Fruit fly (Drosophila melanogaster) whole organism, embryonic: ENCODE measurements around the gene MESR3.

Experiments used
- BtbVII ChIP-seq: fragments of 200-800 bp; sonication (Bioruptor generic); optimal IDR thresholded peaks from 3 replicates; lab custom pipeline; 2017; ENCODE audit warnings: missing biosample characterization, mild to moderate bottlenecking, missing genetic modification characterization
- Bteb2 ChIP-seq: fragments of 200-800 bp; sonication (Bioruptor generic); optimal IDR thresholded peaks from 2 replicates; lab custom pipeline; 2016; ENCODE audit warnings: missing biosample characterization, missing genetic modification characterization
- CG10209 ChIP-seq: fragments of 200-800 bp; sonication (Bioruptor generic); optimal IDR thresholded peaks from 3 replicates; lab custom pipeline; 2017; ENCODE audit warnings: missing biosample characterization, mild to moderate bottlenecking, missing genetic modification characterization, missing genetic modification reagents
- CG1024 ChIP-seq: fragments of 200-800 bp; sonication (Bioruptor generic); IDR thresholded peaks from 2 replicates; pipeline ENCODE4 v1.3.6; 2022; ENCODE audit warnings: missing biosample characterization, missing genetic modification characterization
- CG10431 ChIP-seq: fragments of 200-800 bp; sonication (Bioruptor generic); optimal IDR thresholded peaks from 3 replicates; lab custom pipeline; 2018; ENCODE audit warnings: missing biosample characterization, mild to moderate bottlenecking, missing genetic modification characterization
- CG10654 ChIP-seq: fragments of 200-800 bp; sonication (Bioruptor generic); optimal IDR thresholded peaks from 2 replicates; lab custom pipeline; 2016; ENCODE audit warnings: missing biosample characterization, missing genetic modification characterization
- CG11093 ChIP-seq: fragments of 200-800 bp; sonication (Bioruptor generic); IDR thresholded peaks from 3 replicates; pipeline ENCODE4 v1.3.6; 2022; ENCODE audit warnings: missing biosample characterization, missing genetic modification characterization
- CG12155 ChIP-seq: fragments of 200-800 bp; sonication (Bioruptor generic); optimal IDR thresholded peaks from 3 replicates; lab custom pipeline; 2016; ENCODE audit warnings: missing biosample characterization, missing genetic modification characterization
- CG15269 ChIP-seq: fragments of 200-800 bp; sonication (Bioruptor generic); optimal IDR thresholded peaks from 2 replicates; lab custom pipeline; 2018; ENCODE audit warnings: missing biosample characterization, mild to moderate bottlenecking, missing genetic modification characterization, moderate library complexity
- CG1603 ChIP-seq: fragments of 200-800 bp; sonication (Bioruptor generic); optimal IDR thresholded peaks from 2 replicates; lab custom pipeline; 2019; ENCODE audit warnings: missing biosample characterization, mild to moderate bottlenecking, missing genetic modification characterization, moderate library complexity
- CG16813 ChIP-seq: fragments of 200-800 bp; sonication (Bioruptor generic); IDR thresholded peaks from 3 replicates; pipeline ENCODE4 v1.3.6; 2022; ENCODE audit warnings: missing biosample characterization, missing genetic modification characterization; ENCODE audit not compliant: partially characterized antibody
- CG17612 ChIP-seq: fragments of 200-800 bp; sonication (Bioruptor generic); IDR thresholded peaks from 2 replicates; pipeline ENCODE4 v1.3.6; 2022; ENCODE audit warnings: missing biosample characterization, missing genetic modification characterization
- CG18262 ChIP-seq: fragments of 200-800 bp; optimal IDR thresholded peaks from 3 replicates; lab custom pipeline; 2019; ENCODE audit warnings: missing biosample characterization, mild to moderate bottlenecking, missing genetic modification characterization, moderate library complexity
- CG18476 ChIP-seq: fragments of 200-800 bp; sonication (Bioruptor generic); optimal IDR thresholded peaks from 2 replicates; lab custom pipeline; 2016; ENCODE audit warnings: missing biosample characterization, mild to moderate bottlenecking, missing genetic modification characterization
- CG2889 ChIP-seq: fragments of 200-800 bp; sonication (Bioruptor generic); IDR thresholded peaks from 3 replicates; pipeline ENCODE4 v1.3.6; 2022; ENCODE audit warnings: missing biosample characterization, missing genetic modification characterization
- CG32767 ChIP-seq: fragments of 200-800 bp; sonication (Bioruptor generic); IDR thresholded peaks from 2 replicates; pipeline ENCODE4 v1.3.6; 2022; ENCODE audit warnings: missing biosample characterization, missing genetic modification characterization
- CG7786 ChIP-seq: fragments of 200-800 bp; sonication (Bioruptor generic); optimal IDR thresholded peaks from 2 replicates; lab custom pipeline; 2016; ENCODE audit warnings: missing biosample characterization, missing genetic modification characterization
- CG9727 ChIP-seq: fragments of 200-800 bp; sonication (Bioruptor generic); optimal IDR thresholded peaks from 3 replicates; lab custom pipeline; 2017; ENCODE audit warnings: missing biosample characterization, mild to moderate bottlenecking, missing genetic modification characterization
- CG9797 ChIP-seq: fragments of 200-800 bp; sonication (Bioruptor generic); optimal IDR thresholded peaks from 3 replicates; lab custom pipeline; 2018; ENCODE audit warnings: missing biosample characterization, mild to moderate bottlenecking, missing genetic modification characterization
- CTCF ChIP-seq: fragments of 200-800 bp; sonication (Bioruptor generic); optimal IDR thresholded peaks from 2 replicates; lab custom pipeline; 2017; ENCODE audit warnings: missing biosample characterization, mild to moderate bottlenecking, missing genetic modification characterization, moderate library complexity
- Chrac-16 ChIP-seq: fragments of 200-800 bp; sonication (Bioruptor generic); optimal IDR thresholded peaks from 3 replicates; lab custom pipeline; 2016; ENCODE audit warnings: missing biosample characterization, missing genetic modification characterization
- Dad ChIP-seq: fragments of 200-800 bp; sonication (Bioruptor generic); optimal IDR thresholded peaks from 3 replicates; lab custom pipeline; 2016; ENCODE audit warnings: missing biosample characterization, missing genetic modification characterization
- Eip74EF ChIP-seq, 2 experiments: fragments of 200-800 bp in 1 of 2; fragments of >200 bp in 1 of 2; sonication (Bioruptor generic) in 1 of 2; optimal IDR thresholded peaks; 2 replicates each; lab custom pipeline; 2017 to 2019; ENCODE audit warnings: missing biosample characterization in 2 of 2, missing genetic modification characterization in 2 of 2, mild to moderate bottlenecking in 1 of 2, moderate library complexity in 1 of 2
- Hr51 ChIP-seq, 2 experiments: fragments of 200-800 bp; sonication (Bioruptor generic); optimal IDR thresholded peaks; 2 replicates in 1 of 2; 3 replicates in 1 of 2; lab custom pipeline; 2016 to 2018; ENCODE audit warnings: missing biosample characterization in 2 of 2, missing genetic modification characterization in 2 of 2, mild to moderate bottlenecking in 1 of 2, moderate library complexity in 1 of 2
- Hsf ChIP-seq: fragments of 200-800 bp; sonication (Bioruptor generic); optimal IDR thresholded peaks from 3 replicates; lab custom pipeline; 2016; ENCODE audit warnings: missing biosample characterization, missing genetic modification characterization
- NC2α ChIP-seq: fragments of 200-800 bp; sonication (Bioruptor generic); optimal IDR thresholded peaks from 2 replicates; lab custom pipeline; 2016; ENCODE audit warnings: missing biosample characterization, missing genetic modification characterization
- PHDP ChIP-seq: fragments of 200-800 bp; sonication (Bioruptor generic); optimal IDR thresholded peaks from 3 replicates; lab custom pipeline; 2018; ENCODE audit warnings: missing biosample characterization, mild to moderate bottlenecking, missing genetic modification characterization, moderate library complexity
- Side ChIP-seq: fragments of 200-800 bp; sonication (Bioruptor generic); optimal IDR thresholded peaks from 2 replicates; lab custom pipeline; 2016; ENCODE audit warnings: missing biosample characterization, missing genetic modification characterization
- Vsx1 ChIP-seq: fragments of 200-800 bp; sonication (Bioruptor generic); optimal IDR thresholded peaks from 2 replicates; lab custom pipeline; 2017; ENCODE audit warnings: missing biosample characterization, mild to moderate bottlenecking, missing genetic modification characterization, missing genetic modification reagents
- ap ChIP-seq: fragments of 200-800 bp; sonication (Bioruptor generic); IDR thresholded peaks from 2 replicates; pipeline ENCODE4 v1.3.6; 2022; ENCODE audit warnings: missing biosample characterization, missing genetic modification characterization
- bowl ChIP-seq: fragments of 200-800 bp; sonication (Bioruptor generic); IDR thresholded peaks from 2 replicates; pipeline ENCODE4 v1.3.6; 2022; ENCODE audit warnings: missing biosample characterization, missing genetic modification characterization
- btn ChIP-seq: fragments of 200-800 bp; sonication (Bioruptor generic); optimal IDR thresholded peaks from 2 replicates; lab custom pipeline; 2016; ENCODE audit warnings: missing biosample characterization, missing genetic modification characterization
- fd3F ChIP-seq: fragments of 200-800 bp; sonication (Bioruptor generic); optimal IDR thresholded peaks from 2 replicates; lab custom pipeline; 2018; ENCODE audit warnings: missing biosample characterization, mild to moderate bottlenecking, missing genetic modification characterization, moderate library complexity
- fd64A ChIP-seq: fragments of 200-800 bp; sonication (Bioruptor generic); optimal IDR thresholded peaks from 3 replicates; lab custom pipeline; 2018; ENCODE audit warnings: missing biosample characterization, mild to moderate bottlenecking, missing genetic modification characterization
- fu2 ChIP-seq: fragments of 200-800 bp; sonication (Bioruptor generic); optimal IDR thresholded peaks from 2 replicates; lab custom pipeline; 2016; ENCODE audit warnings: missing biosample characterization, missing genetic modification characterization
- gcm ChIP-seq: fragments of 200-800 bp; sonication (Bioruptor generic); optimal IDR thresholded peaks from 2 replicates; lab custom pipeline; 2019; ENCODE audit warnings: missing biosample characterization, mild to moderate bottlenecking, missing genetic modification characterization, moderate library complexity
- ham ChIP-seq: fragments of 200-800 bp; sonication (Bioruptor generic); IDR thresholded peaks from 2 replicates; pipeline ENCODE4 v1.3.6; 2022; ENCODE audit warnings: missing biosample characterization, missing genetic modification characterization
- kah ChIP-seq: fragments of 200-800 bp; sonication (Bioruptor generic); optimal IDR thresholded peaks from 2 replicates; lab custom pipeline; 2018; ENCODE audit warnings: missing biosample characterization, mild to moderate bottlenecking, missing genetic modification characterization
- knrl ChIP-seq: fragments of 200-800 bp; sonication (Bioruptor generic); IDR thresholded peaks from 3 replicates; pipeline ENCODE4 v1.3.6; 2022; ENCODE audit warnings: missing biosample characterization, missing genetic modification characterization; ENCODE audit not compliant: partially characterized antibody
- pum ChIP-seq: fragments of 200-800 bp; sonication (Bioruptor generic); optimal IDR thresholded peaks from 2 replicates; lab custom pipeline; 2016; ENCODE audit warnings: missing biosample characterization, missing genetic modification characterization
- repo ChIP-seq: fragments of 200-800 bp; sonication (Bioruptor generic); optimal IDR thresholded peaks from 2 replicates; lab custom pipeline; 2016; ENCODE audit warnings: missing biosample characterization, missing genetic modification characterization
- rib ChIP-seq: fragments of 200-800 bp; sonication (Bioruptor generic); IDR thresholded peaks from 2 replicates; pipeline ENCODE4 v1.3.6; 2022; ENCODE audit warnings: missing biosample characterization, missing genetic modification characterization
- sc ChIP-seq, 3 experiments: fragments of >200 bp in 2 of 3; fragments of 200-800 bp in 1 of 3; sonication (Bioruptor generic) in 1 of 3; optimal IDR thresholded peaks; 2 replicates in 2 of 3; 3 replicates in 1 of 3; lab custom pipeline; 2017; ENCODE audit warnings: mild to moderate bottlenecking in 1 of 3, missing biosample characterization in 1 of 3, missing genetic modification characterization in 1 of 3, missing genetic modification reagents in 1 of 3
- sens-2 ChIP-seq: fragments of 200-800 bp; sonication (Bioruptor generic); IDR thresholded peaks from 2 replicates; pipeline ENCODE4 v1.3.6; 2022; ENCODE audit warnings: missing biosample characterization, missing genetic modification characterization
- seq ChIP-seq: fragments of 200-800 bp; sonication (Bioruptor generic); IDR thresholded peaks from 2 replicates; pipeline ENCODE4 v1.3.6; 2022; ENCODE audit warnings: missing biosample characterization, missing genetic modification characterization
- sisA ChIP-seq: fragments of 200-800 bp; sonication (Bioruptor generic); IDR thresholded peaks from 2 replicates; pipeline ENCODE4 v1.3.6; 2022; ENCODE audit warnings: missing biosample characterization, missing genetic modification characterization
- sr ChIP-seq: fragments of 200-800 bp; sonication (Bioruptor generic); IDR thresholded peaks from 3 replicates; pipeline ENCODE4 v1.3.6; 2022; ENCODE audit warnings: missing biosample characterization, missing genetic modification characterization
- twi ChIP-seq: fragments of 200-800 bp; optimal IDR thresholded peaks from 2 replicates; lab custom pipeline; 2019; ENCODE audit warnings: missing biosample characterization, mild to moderate bottlenecking, missing genetic modification characterization, moderate library complexity
- unpg ChIP-seq: fragments of 200-800 bp; sonication (Bioruptor generic); optimal IDR thresholded peaks from 3 replicates; lab custom pipeline; 2018; ENCODE audit warnings: missing biosample characterization, mild to moderate bottlenecking, missing genetic modification characterization, moderate library complexity
- wek ChIP-seq: fragments of 200-800 bp; sonication (Bioruptor generic); optimal IDR thresholded peaks from 3 replicates; lab custom pipeline; 2018; ENCODE audit warnings: missing biosample characterization, mild to moderate bottlenecking, missing genetic modification characterization, moderate library complexity

Gene MESR3

dm6 chr2L:18626987-18627386 lies 9.9 kb downstream of the MESR3 start (continued):
- TF ChIP-seq CG1024 (GFP tag; lab: Robert Waterston, UW) = peak; percentile 40; the same call in 1 of the 2 replicates
- peak; percentile 90 for TF ChIP-seq BtbVII (GFP tag; lab: Kevin White, UChicago)
- no peak for TF ChIP-seq sc (optimal IDR thresholded peaks at IDR 0.05; lab: Kevin White, UChicago)
- peak; percentile 78 for TF ChIP-seq sc (GFP tag; optimal IDR thresholded peaks at IDR 0.05; lab: Kevin White, UChicago)
- TF ChIP-seq knrl (GFP tag; lab: Robert Waterston, UW) = no peak
- peak; percentile 91 for TF ChIP-seq CG9727 (GFP tag; lab: Kevin White, UChicago)
- TF ChIP-seq gcm (GFP tag; lab: Kevin White, UChicago) = peak; percentile 78
- TF ChIP-seq CG15269 (tag; lab: Kevin White, UChicago) = peak; percentile 76
- TF ChIP-seq Eip74EF (GFP tag; optimal IDR thresholded peaks at IDR 0.05; lab: Kevin White, UChicago) = peak in 1 of 2 experiments; percentile 92
- peak; percentile 91 for TF ChIP-seq NC2α (GFP tag; lab: Kevin White, UChicago)
- peak; percentile 66 for TF ChIP-seq CG10431 (GFP tag; lab: Kevin White, UChicago)
- TF ChIP-seq wek (GFP tag; lab: Kevin White, UChicago) = peak; percentile 80
- peak; percentile 53 for TF ChIP-seq CTCF (GFP tag; lab: Kevin White, UChicago)
- peak; percentile 61 for TF ChIP-seq pum (GFP tag; lab: Kevin White, UChicago)
- TF ChIP-seq sr (GFP tag; lab: Robert Waterston, UW) = 0 out of 3 replicates have a peak, but pooled peaks have one; percentile 44
- TF ChIP-seq CG1603 (tag; lab: Kevin White, UChicago) = peak; percentile 68
- peak; percentile 91 for TF ChIP-seq PHDP (tag; lab: Kevin White, UChicago)
- TF ChIP-seq CG7786 (GFP tag; lab: Kevin White, UChicago) = peak; percentile 72
- TF ChIP-seq sisA (GFP tag; lab: Robert Waterston, UW) = no peak
- peak; percentile 42 for TF ChIP-seq twi (tag; lab: Kevin White, UChicago)
- peak; percentile 54; the same call in 1 of the 3 replicates for TF ChIP-seq CG11093 (GFP tag; lab: Robert Waterston, UW)
- peak; percentile 75 for TF ChIP-seq Dad
- no peak for TF ChIP-seq CG16813 (GFP tag; lab: Robert Waterston, UW)
- TF ChIP-seq ham (GFP tag; lab: Robert Waterston, UW) = peak; percentile 31; the same call in 1 of the 2 replicates
- peak; percentile 79 for TF ChIP-seq Bteb2 (GFP tag; lab: Kevin White, UChicago)
- TF ChIP-seq fd64A (GFP tag; lab: Kevin White, UChicago) = peak; percentile 83
- TF ChIP-seq Hr51 (GFP tag; optimal IDR thresholded peaks at IDR 0.05; lab: Kevin White, UChicago) = peak; percentile 59 to 83
- peak; percentile 65 for TF ChIP-seq btn (GFP tag; lab: Kevin White, UChicago)
- peak; percentile 16 for TF ChIP-seq fu2 (GFP tag; lab: Kevin White, UChicago)
- TF ChIP-seq Hsf (GFP tag; lab: Kevin White, UChicago) = peak; percentile 67
- no peak for TF ChIP-seq CG2889 (GFP tag; lab: Robert Waterston, UW)
- TF ChIP-seq rib (GFP tag; lab: Robert Waterston, UW) = peak; percentile 77
- peak; percentile 81 for TF ChIP-seq fd3F (GFP tag; lab: Kevin White, UChicago)
- TF ChIP-seq Chrac-16 (GFP tag; lab: Kevin White, UChicago) = peak; percentile 10
- peak; percentile 79 for TF ChIP-seq unpg (GFP tag; lab: Kevin White, UChicago)
- TF ChIP-seq ap (GFP tag; lab: Robert Waterston, UW) = peak; percentile 51; the same call in 1 of the 2 replicates
- peak; percentile 47; the same call in 1 of the 2 replicates for TF ChIP-seq bowl (GFP tag; lab: Robert Waterston, UW)
- 0 out of 2 replicates have a peak, but pooled peaks have one; percentile 46 for TF ChIP-seq CG17612 (GFP tag; lab: Robert Waterston, UW)
- TF ChIP-seq CG12155 (GFP tag; lab: Kevin White, UChicago) = peak; percentile 57
- peak; percentile 27 for TF ChIP-seq CG10654 (GFP tag; lab: Kevin White, UChicago)
- TF ChIP-seq Side (GFP tag; lab: Kevin White, UChicago) = peak; percentile 91
- no peak for TF ChIP-seq CG9797
- TF ChIP-seq kah (GFP tag; lab: Kevin White, UChicago) = peak; percentile 56
- TF ChIP-seq CG32767 (GFP tag; lab: Robert Waterston, UW) = peak; percentile 65
- TF ChIP-seq sens-2 (GFP tag; lab: Robert Waterston, UW) = 0 out of 2 replicates have a peak, but pooled peaks have one; percentile 10
- TF ChIP-seq CG10209 (GFP tag; lab: Kevin White, UChicago) = peak; percentile 92
- TF ChIP-seq repo (GFP tag; lab: Kevin White, UChicago) = peak; percentile 76
- TF ChIP-seq Vsx1 = peak; percentile 90
- peak; percentile 66 for TF ChIP-seq CG18262 (tag; lab: Kevin White, UChicago)
- peak; percentile 81; the same call in 1 of the 2 replicates for TF ChIP-seq seq (GFP tag; lab: Robert Waterston, UW)
- peak; percentile 75 for TF ChIP-seq CG18476 (GFP tag; lab: Kevin White, UChicago)
